Fruit fly (Drosophila melanogaster): ENCODE results near the gene CG33965.

CG33965 gene

dm6 chr3L:1216460-1216859 lies 16.2 kb upstream of the CG33965 start (continued):
- TF ChIP-seq crc (GFP tag; optimal IDR thresholded peaks at IDR 0.05) (peak; percentile 8), CG4282 (GFP tag; optimal IDR thresholded peaks at IDR 0.05) (no peak), grau (tag; optimal IDR thresholded peaks at IDR 0.05) (peak; percentile 44), Awh (GFP tag; IDR thresholded peaks at IDR 0.05) (no peak), Fer2 (tag; optimal IDR thresholded peaks at IDR 0.05) (no peak), phol (tag; optimal IDR thresholded peaks at IDR 0.05) (peak; percentile 66), CG32532 (GFP tag; IDR thresholded peaks at IDR 0.05) (0 out of 2 replicates have a peak, but pooled peaks have one; percentile 17), CG2199 (GFP tag; IDR thresholded peaks at IDR 0.05) (no peak), MESR4 (GFP tag; optimal IDR thresholded peaks at IDR 0.05) (no peak), Sry-β (GFP tag; optimal IDR thresholded peaks at IDR 0.05) (no peak), chn (GFP tag; optimal IDR thresholded peaks at IDR 0.05) (peak; percentile 15), salm (tag; optimal IDR thresholded peaks at IDR 0.05) (no peak), CG30431 (GFP tag; optimal IDR thresholded peaks at IDR 0.05) (peak; percentile 36), dan (GFP tag; IDR thresholded peaks at IDR 0.05) (no peak), ssp (GFP tag; IDR thresholded peaks at IDR 0.05) (0 out of 2 replicates have a peak, but pooled peaks have one; percentile 25), CG8281 (tag; optimal IDR thresholded peaks at IDR 0.05) (no peak), CG2129 (GFP tag; IDR thresholded peaks at IDR 0.05; ENCODE audit: partially characterized antibody) (no peak), CG17328 (GFP tag; IDR thresholded peaks at IDR 0.05) (peak; percentile 60), p53 (GFP tag; optimal IDR thresholded peaks at IDR 0.05) (no peak), ken (GFP tag; IDR thresholded peaks at IDR 0.05) (no peak), btn (GFP tag; optimal IDR thresholded peaks at IDR 0.05) (peak; percentile 47), CG34376 (GFP tag; optimal IDR thresholded peaks at IDR 0.05) (no peak), MTF-1 (GFP tag; optimal IDR thresholded peaks at IDR 0.05; ENCODE audit: borderline replicate concordance) (no peak), CG8089 (GFP tag; optimal IDR thresholded peaks at IDR 0.05) (no peak), pnt (GFP tag; optimal IDR thresholded peaks at IDR 0.05) (peak; percentile 24), twi (tag; optimal IDR thresholded peaks at IDR 0.05) (no peak), wek (GFP tag; optimal IDR thresholded peaks at IDR 0.05) (no peak), E2f2 (GFP tag; IDR thresholded peaks at IDR 0.05) (no peak), sob (GFP tag; IDR thresholded peaks at IDR 0.05) (no peak; the same call in 1 of the 2 replicates), NC2β (GFP tag; optimal IDR thresholded peaks at IDR 0.05) (no peak), fd3F (GFP tag; optimal IDR thresholded peaks at IDR 0.05) (no peak), CG9727 (GFP tag; optimal IDR thresholded peaks at IDR 0.05) (peak; percentile 9), CG2120 (GFP tag; optimal IDR thresholded peaks at IDR 0.05) (no peak), ham (GFP tag; IDR thresholded peaks at IDR 0.05) (no peak), CG8290 (GFP tag; optimal IDR thresholded peaks at IDR 0.05) (no peak), CG8290 (tag; optimal IDR thresholded peaks at IDR 0.05) (peak in 1 of 2 experiments; percentile 45), CG6272 (GFP tag; IDR thresholded peaks at IDR 0.05) (no peak), NC2α (GFP tag; optimal IDR thresholded peaks at IDR 0.05) (no peak), CG18599 (GFP tag; optimal IDR thresholded peaks at IDR 0.05) (peak; percentile 29), BEAF-32 (GFP tag; optimal IDR thresholded peaks at IDR 0.05) (no peak), ac (GFP tag; optimal IDR thresholded peaks at IDR 0.05) (no peak), CG9817 (tag; optimal IDR thresholded peaks at IDR 0.05) (no peak), CG18764 (GFP tag; optimal IDR thresholded peaks at IDR 0.05) (peak; percentile 19), CG2116 (GFP tag; optimal IDR thresholded peaks at IDR 0.05) (no peak), ara (GFP tag; IDR thresholded peaks at IDR 0.05) (no peak), CG1792 (GFP tag; optimal IDR thresholded peaks at IDR 0.05) (no peak), NfI (GFP tag; optimal IDR thresholded peaks at IDR 0.05) (peak; percentile 13), CG8924 (tag; optimal IDR thresholded peaks at IDR 0.05) (peak; percentile 34), ash1 (GFP tag; optimal IDR thresholded peaks at IDR 0.05) (no peak), CG2202 (tag; optimal IDR thresholded peaks at IDR 0.05) (no peak), CG5953 (GFP tag; IDR thresholded peaks at IDR 0.05) (no peak), al (GFP tag; IDR thresholded peaks at IDR 0.05) (no peak)
